Worm (Caenorhabditis elegans): ENCODE results near the gene R11D1.12.

The R11D1.12 gene

ce11 chrV:12719713-12720112 is 6.1 kb downstream of the R11D1.12 start, which contains the start of gene R11D1.7:
Gene R11D1.7, plus strand, starts transcription at chrV:12720013.
- TF ChIP-seq hnd-1 (tag; optimal IDR thresholded peaks at IDR 0.05) (no peak), pes-1 (GFP tag; IDR thresholded peaks at IDR 0.05) (no peak), hmbx-1 (tag; optimal IDR thresholded peaks at IDR 0.05) (no peak), hmg-4 (GFP tag; optimal IDR thresholded peaks at IDR 0.05) (no peak), ets-7 (tag; optimal IDR thresholded peaks at IDR 0.05) (no peak), aly-1 (tag; optimal IDR thresholded peaks at IDR 0.05) (no peak), ceh-36 (tag; optimal IDR thresholded peaks at IDR 0.05) (no peak), B0310.2 (tag; optimal IDR thresholded peaks at IDR 0.05) (no peak), F13C5.2 (tag; optimal IDR thresholded peaks at IDR 0.05) (no peak), ama-1 (optimal IDR thresholded peaks at IDR 0.05) (no peak), tra-4 (tag; optimal IDR thresholded peaks at IDR 0.05) (no peak), ceh-13 (GFP tag; optimal IDR thresholded peaks at IDR 0.05) (no peak), flt-1 (GFP tag; IDR thresholded peaks at IDR 0.05) (no peak), scrt-1 (GFP tag; IDR thresholded peaks at IDR 0.05) (no peak), tbx-11 (GFP tag; IDR thresholded peaks at IDR 0.05) (no peak), tbx-37 (GFP tag; conservative IDR thresholded peaks at IDR 0.05) (no peak), sea-1 (GFP tag; conservative IDR thresholded peaks at IDR 0.05) (no peak)

ce11 chrV:12718622-12719021 is 7.2 kb downstream of the R11D1.12 start, which contains the start of gene str-181:
Gene str-181, minus strand, starts transcription at chrV:12718722.
- no peak for TF ChIP-seq ceh-13 (GFP tag; optimal IDR thresholded peaks at IDR 0.05)
- TF ChIP-seq tbx-37 (GFP tag; conservative IDR thresholded peaks at IDR 0.05) = no peak
- TF ChIP-seq hmbx-1 (tag; optimal IDR thresholded peaks at IDR 0.05) = no peak
- TF ChIP-seq sea-1 (GFP tag; conservative IDR thresholded peaks at IDR 0.05) = no peak
- no peak for TF ChIP-seq F13C5.2 (tag; optimal IDR thresholded peaks at IDR 0.05)
- no peak for TF ChIP-seq flt-1 (GFP tag; IDR thresholded peaks at IDR 0.05)
- no peak for TF ChIP-seq ama-1 (optimal IDR thresholded peaks at IDR 0.05)
- no peak for TF ChIP-seq pes-1 (GFP tag; IDR thresholded peaks at IDR 0.05)
- TF ChIP-seq aly-1 (tag; optimal IDR thresholded peaks at IDR 0.05) = no peak

- TF ChIP-seq ceh-13 (GFP tag; optimal IDR thresholded peaks at IDR 0.05) (no peak), tra-4 (tag; optimal IDR thresholded peaks at IDR 0.05) (no peak), ets-7 (tag; optimal IDR thresholded peaks at IDR 0.05) (no peak), tbx-37 (GFP tag; conservative IDR thresholded peaks at IDR 0.05) (no peak), hnd-1 (tag; optimal IDR thresholded peaks at IDR 0.05) (no peak), pes-1 (GFP tag; IDR thresholded peaks at IDR 0.05) (no peak), scrt-1 (GFP tag; IDR thresholded peaks at IDR 0.05) (no peak), aly-1 (tag; optimal IDR thresholded peaks at IDR 0.05) (no peak), hmbx-1 (tag; optimal IDR thresholded peaks at IDR 0.05) (no peak), ceh-36 (tag; optimal IDR thresholded peaks at IDR 0.05) (no peak), tbx-11 (GFP tag; IDR thresholded peaks at IDR 0.05) (no peak), hmg-4 (GFP tag; optimal IDR thresholded peaks at IDR 0.05) (no peak), B0310.2 (tag; optimal IDR thresholded peaks at IDR 0.05) (no peak), flt-1 (GFP tag; IDR thresholded peaks at IDR 0.05) (no peak), F13C5.2 (tag; optimal IDR thresholded peaks at IDR 0.05) (no peak), sea-1 (GFP tag; conservative IDR thresholded peaks at IDR 0.05) (no peak), ama-1 (optimal IDR thresholded peaks at IDR 0.05) (no peak)
Observed at ce11 chrV:12716447-12716846, 9.3 kb downstream of the R11D1.12 start, which contains the start of gene str-178. Gene str-178, minus strand, starts transcription at chrV:12716547.

DNA sequence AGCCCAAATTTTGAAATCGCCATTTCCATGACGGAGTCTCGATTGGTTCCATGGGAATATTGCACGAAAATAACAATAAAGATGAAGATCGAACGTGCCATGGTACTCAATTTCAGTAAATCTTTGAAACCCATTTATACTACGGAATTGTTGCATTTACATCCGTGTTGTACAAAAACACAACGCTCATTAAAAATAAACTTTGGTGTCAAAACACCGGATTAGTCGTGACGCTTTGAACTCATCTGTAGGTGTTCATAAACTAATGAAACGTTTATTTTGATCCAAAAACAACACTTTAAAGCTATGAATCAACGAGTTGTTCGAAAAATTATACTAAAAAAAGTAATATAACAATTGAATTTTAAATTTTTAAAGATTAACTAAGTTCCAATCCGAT is 11.7 kb downstream of the R11D1.12 start, which contains the start of gene R11D1.4:
Gene R11D1.4, minus strand, starts transcription at position 101 of the 400 bp plus-strand sequence.
- TF ChIP-seq tra-4 (tag; optimal IDR thresholded peaks at IDR 0.05) (no peak), tbx-37 (GFP tag; conservative IDR thresholded peaks at IDR 0.05) (no peak), ceh-36 (tag; optimal IDR thresholded peaks at IDR 0.05) (no peak), aly-1 (tag; optimal IDR thresholded peaks at IDR 0.05) (no peak), hnd-1 (tag; optimal IDR thresholded peaks at IDR 0.05) (no peak), tbx-11 (GFP tag; IDR thresholded peaks at IDR 0.05) (no peak), ceh-13 (GFP tag; optimal IDR thresholded peaks at IDR 0.05) (no peak), hmg-4 (GFP tag; optimal IDR thresholded peaks at IDR 0.05) (no peak), ama-1 (optimal IDR thresholded peaks at IDR 0.05) (no peak), ets-7 (tag; optimal IDR thresholded peaks at IDR 0.05) (no peak)

DNA sequence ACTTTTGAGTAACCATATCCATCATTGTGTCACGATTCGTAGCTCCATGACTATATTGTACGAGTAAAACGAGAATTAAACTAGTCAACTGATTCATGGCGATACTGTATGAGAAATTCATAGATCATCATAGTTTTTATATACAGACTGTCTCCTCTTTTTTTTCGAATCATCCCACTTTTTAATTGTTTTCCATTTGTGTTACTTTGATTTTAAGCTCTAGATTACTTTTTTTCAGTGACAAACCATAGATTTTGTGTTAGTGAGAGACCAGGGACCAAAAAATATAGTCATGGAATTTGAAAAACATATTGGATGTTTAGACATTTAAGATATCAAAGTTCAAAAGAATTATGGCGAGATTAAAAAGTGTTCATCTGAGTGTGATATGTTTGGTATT is 13.8 kb downstream of the R11D1.12 start, which contains the start of gene R11D1.3:
Gene R11D1.3, minus strand, starts transcription at position 101 of the 400 bp plus-strand sequence.
- TF ChIP-seq B0310.2 (tag; optimal IDR thresholded peaks at IDR 0.05) (no peak), flt-1 (GFP tag; IDR thresholded peaks at IDR 0.05) (no peak), ceh-13 (GFP tag; optimal IDR thresholded peaks at IDR 0.05) (no peak), sea-1 (GFP tag; conservative IDR thresholded peaks at IDR 0.05) (no peak), ceh-36 (tag; optimal IDR thresholded peaks at IDR 0.05) (no peak), F13C5.2 (tag; optimal IDR thresholded peaks at IDR 0.05) (no peak), ets-7 (tag; optimal IDR thresholded peaks at IDR 0.05) (no peak), hmbx-1 (tag; optimal IDR thresholded peaks at IDR 0.05) (no peak), tbx-37 (GFP tag; conservative IDR thresholded peaks at IDR 0.05) (no peak), aly-1 (tag; optimal IDR thresholded peaks at IDR 0.05) (no peak), scrt-1 (GFP tag; IDR thresholded peaks at IDR 0.05) (no peak), tra-4 (tag; optimal IDR thresholded peaks at IDR 0.05) (no peak), tbx-11 (GFP tag; IDR thresholded peaks at IDR 0.05) (no peak), hnd-1 (tag; optimal IDR thresholded peaks at IDR 0.05) (no peak), hmg-4 (GFP tag; optimal IDR thresholded peaks at IDR 0.05) (no peak), pes-1 (GFP tag; IDR thresholded peaks at IDR 0.05) (no peak), ama-1 (optimal IDR thresholded peaks at IDR 0.05) (no peak)

ce11 chrV:12708305-12708704 is 17.5 kb downstream of the R11D1.12 start, which contains the start of gene R11D1.2:
Gene R11D1.2, plus strand, starts transcription at chrV:12708605.
- TF ChIP-seq tbx-11 (GFP tag; IDR thresholded peaks at IDR 0.05) = no peak
- no peak for TF ChIP-seq sea-1 (GFP tag; conservative IDR thresholded peaks at IDR 0.05)
- no peak for TF ChIP-seq ets-7 (tag; optimal IDR thresholded peaks at IDR 0.05)
- TF ChIP-seq tbx-37 (GFP tag; conservative IDR thresholded peaks at IDR 0.05) = no peak
- TF ChIP-seq flt-1 (GFP tag; IDR thresholded peaks at IDR 0.05) = no peak
- no peak for TF ChIP-seq pes-1 (GFP tag; IDR thresholded peaks at IDR 0.05)
- no peak for TF ChIP-seq B0310.2 (tag; optimal IDR thresholded peaks at IDR 0.05)
- no peak for TF ChIP-seq ceh-36 (tag; optimal IDR thresholded peaks at IDR 0.05)
- no peak for TF ChIP-seq hmg-4 (GFP tag; optimal IDR thresholded peaks at IDR 0.05)
- TF ChIP-seq aly-1 (tag; optimal IDR thresholded peaks at IDR 0.05) = no peak
- no peak for TF ChIP-seq scrt-1 (GFP tag; IDR thresholded peaks at IDR 0.05)

DNA sequence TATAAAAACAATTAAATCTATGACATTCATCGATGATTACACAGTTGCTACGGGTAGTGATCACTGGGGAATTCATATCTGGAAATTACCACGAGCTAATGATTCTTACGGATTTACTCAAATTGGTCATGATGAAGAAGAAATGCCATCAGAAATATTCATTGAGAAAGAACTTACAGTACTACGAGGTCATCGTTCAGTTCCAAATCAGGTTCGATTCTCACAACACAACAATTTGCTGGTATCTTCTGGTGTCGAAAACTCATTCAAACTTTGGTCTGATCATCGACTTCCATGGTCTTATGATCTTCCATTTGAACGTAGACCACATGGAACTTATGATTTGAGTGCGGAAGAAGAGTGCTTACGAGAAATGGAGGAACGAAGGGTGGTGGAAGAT is 19.3 kb downstream of the R11D1.12 start:
- TF ChIP-seq sea-1 (GFP tag; conservative IDR thresholded peaks at IDR 0.05) (no peak), ceh-13 (GFP tag; optimal IDR thresholded peaks at IDR 0.05) (no peak), tbx-37 (GFP tag; conservative IDR thresholded peaks at IDR 0.05) (no peak), tra-4 (tag; optimal IDR thresholded peaks at IDR 0.05) (no peak), tbx-11 (GFP tag; IDR thresholded peaks at IDR 0.05) (no peak), hmbx-1 (tag; optimal IDR thresholded peaks at IDR 0.05) (no peak), hmg-4 (GFP tag; optimal IDR thresholded peaks at IDR 0.05) (no peak), pes-1 (GFP tag; IDR thresholded peaks at IDR 0.05) (no peak), ama-1 (optimal IDR thresholded peaks at IDR 0.05) (no peak), ets-7 (tag; optimal IDR thresholded peaks at IDR 0.05) (no peak)
